Fruit fly (Drosophila melanogaster): ENCODE results near the gene Srx.
"Not testable (repeated sequence)": the region's sequence is repeated elsewhere in the genome, so short reads cannot be mapped to it uniquely, and the experiment has no call there.

Gene Srx

DNA sequence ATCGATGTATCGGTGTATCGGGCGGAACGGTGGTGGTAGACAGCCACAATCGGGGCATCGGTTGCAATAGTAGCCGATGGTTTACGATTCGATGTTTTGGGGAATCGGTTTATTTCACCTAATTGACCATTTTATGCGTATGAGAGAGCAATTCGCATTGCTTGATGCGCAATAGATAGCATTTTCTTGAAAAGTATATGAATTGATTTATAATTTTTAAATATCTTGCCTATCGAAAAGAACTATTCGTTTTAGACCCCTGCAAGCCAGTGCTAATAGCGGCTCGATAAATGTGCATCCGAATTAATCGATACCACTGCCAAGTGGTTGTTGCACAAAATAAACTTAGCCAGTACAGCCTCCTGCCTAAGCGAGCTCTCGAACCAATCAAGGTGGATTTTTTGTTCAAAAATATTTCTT is 30.4 kb downstream of the Srx start, which contains the start of gene mnb:
TSS of gene mnb (minus strand) at position 15 of the 420 bp plus-strand sequence.
- TF ChIP-seq CG8478 (optimal IDR thresholded peaks at IDR 0.05) (no peak), CTCF (optimal IDR thresholded peaks at IDR 0.05) (peak; percentile 24 to 58)

DNA sequence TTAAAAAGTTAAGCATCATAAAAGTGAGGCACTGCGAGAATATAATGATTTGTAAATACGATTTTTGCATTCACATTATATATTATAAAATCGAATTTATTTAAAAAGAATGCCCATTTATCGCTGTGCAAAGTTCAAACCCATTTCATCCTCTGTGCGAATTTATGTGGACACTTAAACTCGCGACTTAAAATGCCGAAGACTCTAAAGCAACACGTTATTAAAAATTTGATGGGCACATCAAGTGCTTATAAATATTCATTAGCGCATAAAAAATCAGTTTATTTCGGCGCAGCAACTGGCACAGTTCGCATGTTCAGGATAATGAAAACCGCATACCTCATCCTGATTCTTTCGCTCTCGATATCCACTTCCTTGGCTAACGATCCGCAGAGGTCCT is 31.1 kb downstream of the Srx start, which contains the start of gene CG6788:
TSS of gene CG6788 (plus strand) at position 301 of the 400 bp plus-strand sequence.
- TF ChIP-seq CG8478 (optimal IDR thresholded peaks at IDR 0.05) = no peak
- TF ChIP-seq CTCF (optimal IDR thresholded peaks at IDR 0.05) = no peak

DNA sequence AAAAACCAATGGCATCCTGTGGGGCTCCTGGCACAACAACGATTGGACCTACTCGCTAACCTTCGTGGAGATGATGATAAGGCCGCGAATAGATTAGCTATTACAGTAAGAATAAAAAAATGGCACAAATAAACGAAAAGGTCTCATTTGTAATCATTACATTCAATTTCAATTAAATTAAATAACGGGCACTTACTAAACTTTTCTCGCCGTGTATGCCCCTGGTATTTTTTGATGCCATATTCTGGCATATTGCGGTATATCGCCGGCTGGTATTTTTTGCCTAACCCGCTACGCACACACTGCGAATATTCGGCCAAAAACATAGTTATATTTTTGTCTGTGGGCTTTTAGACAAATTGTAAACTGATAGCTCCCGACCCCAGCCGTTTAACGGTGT is 32.5 kb downstream of the Srx start, which contains the start of gene Gss1:
TSS of gene Gss1 (plus strand) at position 301 of the 400 bp plus-strand sequence.
- TF ChIP-seq CG8478, CTCF (optimal IDR thresholded peaks at IDR 0.05): not testable (repeated sequence)

DNA sequence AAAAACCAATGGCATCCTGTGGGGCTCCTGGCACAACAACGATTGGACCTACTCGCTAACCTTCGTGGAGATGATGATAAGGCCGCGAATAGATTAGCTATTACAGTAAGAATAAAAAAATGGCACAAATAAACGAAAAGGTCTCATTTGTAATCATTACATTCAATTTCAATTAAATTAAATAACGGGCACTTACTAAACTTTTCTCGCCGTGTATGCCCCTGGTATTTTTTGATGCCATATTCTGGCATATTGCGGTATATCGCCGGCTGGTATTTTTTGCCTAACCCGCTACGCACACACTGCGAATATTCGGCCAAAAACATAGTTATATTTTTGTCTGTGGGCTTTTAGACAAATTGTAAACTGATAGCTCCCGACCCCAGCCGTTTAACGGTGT is 42.6 kb downstream of the Srx start, which contains the start of gene Gss2:
TSS of gene Gss2 (plus strand) at position 301 of the 400 bp plus-strand sequence.
- not testable (repeated sequence) for TF ChIP-seq CTCF, CG8478 (optimal IDR thresholded peaks at IDR 0.05)

DNA sequence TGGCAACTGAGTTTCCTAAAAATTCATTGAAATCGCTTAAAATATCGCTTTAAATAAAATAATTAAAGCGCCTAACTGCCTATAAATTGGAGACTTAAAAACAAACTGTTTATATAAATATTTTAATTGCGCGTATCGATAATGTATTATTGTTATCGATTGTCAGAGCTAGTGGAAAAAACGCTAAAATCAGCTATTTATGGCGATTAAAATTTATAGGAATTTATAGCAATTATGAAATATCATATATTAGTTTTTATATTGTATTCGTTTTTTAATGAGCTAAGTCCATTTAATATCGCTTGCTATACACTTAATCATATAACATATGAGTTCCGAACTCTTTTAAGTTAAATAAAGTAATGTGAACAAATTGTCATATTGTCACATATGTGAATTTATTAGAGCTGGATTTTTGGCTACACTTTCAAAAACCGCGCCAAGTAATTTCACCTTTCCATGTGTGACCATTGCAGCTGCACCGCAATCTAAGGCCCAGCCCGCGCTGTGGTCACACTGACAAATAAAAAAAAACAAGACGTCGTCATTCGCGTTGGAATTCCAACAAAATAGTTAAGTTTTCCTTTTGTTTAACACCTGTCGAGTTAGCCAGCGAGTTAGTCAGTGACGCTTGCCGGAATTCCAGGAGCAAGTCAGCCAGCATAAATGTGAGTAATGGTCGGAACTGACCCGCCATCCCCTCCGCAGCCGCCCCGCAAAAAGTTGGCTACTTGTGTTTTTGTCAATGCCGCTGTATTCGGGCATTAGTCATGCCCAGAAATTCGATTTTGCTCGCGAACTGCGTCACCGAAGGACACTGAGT is 50.6 kb downstream of the Srx start, which contains the start of the genes CG7772 and Vps4:
TSS of gene CG7772 (minus strand) at position 78 of the 823 bp plus-strand sequence.
TSS of gene Vps4 (plus strand) at position 509 of the 823 bp plus-strand sequence.
- TF ChIP-seq CTCF (optimal IDR thresholded peaks at IDR 0.05) = no peak
- TF ChIP-seq CG8478 (optimal IDR thresholded peaks at IDR 0.05) = no peak
